Worm (Caenorhabditis elegans): ENCODE measurements around the gene F21D5.7.

DNA sequence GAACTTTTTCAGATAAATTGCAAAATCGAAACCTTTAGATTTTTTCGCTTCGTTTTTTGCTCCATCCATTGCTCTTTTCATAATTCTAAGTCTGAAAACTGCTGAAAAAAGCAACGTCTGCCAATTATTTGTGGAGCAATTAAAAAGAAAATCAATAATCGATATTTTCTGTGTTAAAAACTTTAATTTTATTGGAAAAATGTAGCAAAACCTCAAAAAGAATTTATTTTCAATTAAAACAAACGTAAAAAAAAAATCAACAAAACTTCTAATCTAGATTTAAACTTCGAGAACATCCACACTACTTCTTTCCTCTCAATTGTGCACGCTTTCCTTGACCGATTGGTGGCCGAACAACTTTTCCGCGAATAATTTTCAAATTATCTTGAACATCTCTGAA, 4.2 kb downstream of the F21D5.7 start, which contains the start of gene F21D5.5:
- TF ChIP-seq fos-1 (tag; optimal IDR thresholded peaks at IDR 0.05), result no peak
- TF ChIP-seq lsy-2 (tag; optimal IDR thresholded peaks at IDR 0.05), result no peak
- no peak for TF ChIP-seq dmd-4 (tag; optimal IDR thresholded peaks at IDR 0.05)

Data from whole organism, L2 larva.